Worm (Caenorhabditis elegans) whole organism, late embryonic: ENCODE data around the gene F55G11.8.

ENCODE experiments used
- T23F11.4 ChIP-seq: fragments of 200-800 bp; sonication (Bioruptor generic); optimal IDR thresholded peaks from 2 replicates; lab custom pipeline; 2018; ENCODE audit warnings: mild to moderate bottlenecking, missing genetic modification characterization, missing compliant biosample characterization
- ama-1 ChIP-seq: fragments of 150-350 bp; optimal IDR thresholded peaks from 2 replicates; lab custom pipeline; 2014
- ets-4 ChIP-seq: sonication (generic microtip); optimal IDR thresholded peaks from 2 replicates; lab custom pipeline; 2016; ENCODE audit warnings: missing genetic modification characterization, missing compliant biosample characterization
- pag-3 ChIP-seq: sonication (generic microtip); optimal IDR thresholded peaks from 2 replicates; lab custom pipeline; 2016; ENCODE audit warnings: missing compliant biosample characterization, missing genetic modification characterization, borderline replicate concordance
- pqm-1 ChIP-seq: sonication (generic microtip); optimal IDR thresholded peaks from 2 replicates; lab custom pipeline; 2016; ENCODE audit warnings: missing genetic modification characterization, missing compliant biosample characterization
- syd-9 ChIP-seq: sonication (generic microtip); optimal IDR thresholded peaks from 2 replicates; lab custom pipeline; 2016; ENCODE audit warnings: mild to moderate bottlenecking, missing genetic modification characterization, moderate library complexity, missing compliant biosample characterization
- unc-55 ChIP-seq: sonication (generic microtip); optimal IDR thresholded peaks from 2 replicates; lab custom pipeline; 2017; ENCODE audit warnings: missing biosample characterization, missing genetic modification reagents, missing genetic modification characterization

ce11 chrIV:13008405-13009208 is 46.0 kb downstream of the F55G11.8 start, which contains the start of gene mbk-2:
- no peak for TF ChIP-seq ets-4 (tag; lab: Kevin White, UChicago)
- no peak for TF ChIP-seq syd-9 (tag; lab: Kevin White, UChicago)
- no peak for TF ChIP-seq pag-3 (tag; lab: Kevin White, UChicago)
- TF ChIP-seq T23F11.4: no peak
- no peak for TF ChIP-seq pqm-1
- no peak for TF ChIP-seq unc-55 (GFP tag; lab: Kevin White, UChicago)
- TF ChIP-seq ama-1 (lab: Kevin White, UChicago): no peak
